Worm (Caenorhabditis elegans): Measurements from ENCODE around the gene C14A6.6.

The C14A6.6 gene

ce11 chrV:18158172-18158571 is 8.9 kb downstream of the C14A6.6 start:
- TF ChIP-seq cnd-1 (tag; optimal IDR thresholded peaks at IDR 0.05) (no peak), drap-1 (GFP tag; optimal IDR thresholded peaks at IDR 0.05) (no peak), blmp-1 (tag; optimal IDR thresholded peaks at IDR 0.05) (no peak), nhr-28 (tag; optimal IDR thresholded peaks at IDR 0.05) (no peak), ztf-11 (tag; optimal IDR thresholded peaks at IDR 0.05) (no peak), nhr-237 (tag; optimal IDR thresholded peaks at IDR 0.05) (no peak), ceh-83 (GFP tag; optimal IDR thresholded peaks at IDR 0.05) (no peak), elt-3 (tag; optimal IDR thresholded peaks at IDR 0.05) (no peak), lin-13 (tag; optimal IDR thresholded peaks at IDR 0.05) (no peak), bed-3 (GFP tag; optimal IDR thresholded peaks at IDR 0.05) (no peak), ceh-39 (tag; optimal IDR thresholded peaks at IDR 0.05) (no peak), elt-1 (tag; optimal IDR thresholded peaks at IDR 0.05; ENCODE audit: borderline replicate concordance, insufficient read depth) (no peak), zip-8 (tag; optimal IDR thresholded peaks at IDR 0.05) (no peak), flh-1 (GFP tag; optimal IDR thresholded peaks at IDR 0.05) (no peak), mls-2 (tag; optimal IDR thresholded peaks at IDR 0.05) (no peak), sem-2 (GFP tag; optimal IDR thresholded peaks at IDR 0.05) (no peak), nhr-12 (tag; optimal IDR thresholded peaks at IDR 0.05) (no peak), ham-2 (GFP tag; optimal IDR thresholded peaks at IDR 0.05) (no peak), ceh-43 (GFP tag; optimal IDR thresholded peaks at IDR 0.05) (no peak), hlh-1 (tag; optimal IDR thresholded peaks at IDR 0.05) (no peak)

ce11 chrV:18157707-18158106 is 9.4 kb downstream of the C14A6.6 start, which contains the start of gene clec-48:
TSS of gene clec-48 (plus strand) at chrV:18158026.
- TF ChIP-seq drap-1 (GFP tag; optimal IDR thresholded peaks at IDR 0.05) (no peak), nhr-237 (tag; optimal IDR thresholded peaks at IDR 0.05) (no peak), ham-2 (GFP tag; optimal IDR thresholded peaks at IDR 0.05) (no peak), nhr-2 (tag; optimal IDR thresholded peaks at IDR 0.05) (no peak), unc-39 (tag; optimal IDR thresholded peaks at IDR 0.05) (no peak), unc-120 (tag; optimal IDR thresholded peaks at IDR 0.05; ENCODE audit: poor library complexity, severe bottlenecking) (no peak), lin-13 (tag; optimal IDR thresholded peaks at IDR 0.05) (no peak), bed-3 (GFP tag; optimal IDR thresholded peaks at IDR 0.05) (no peak), ces-1 (GFP tag; optimal IDR thresholded peaks at IDR 0.05) (no peak), lin-32 (GFP tag; optimal IDR thresholded peaks at IDR 0.05) (no peak), nhr-28 (tag; optimal IDR thresholded peaks at IDR 0.05) (no peak), ceh-83 (GFP tag; optimal IDR thresholded peaks at IDR 0.05) (no peak)

ce11 chrV:18146077-18146476 is 21.0 kb downstream of the C14A6.6 start, which contains the start of gene C14A6.3:
TSS of gene C14A6.3 (plus strand) at chrV:18146377.
- TF ChIP-seq nhr-76 (tag; optimal IDR thresholded peaks at IDR 0.05) = no peak

ce11 chrV:18144442-18144841 is 22.6 kb downstream of the C14A6.6 start:
- TF ChIP-seq snpc-4 (tag; optimal IDR thresholded peaks at IDR 0.05) (no peak), nhr-76 (tag; optimal IDR thresholded peaks at IDR 0.05) (no peak), hlh-1 (tag; optimal IDR thresholded peaks at IDR 0.05) (no peak), mab-5 (tag; optimal IDR thresholded peaks at IDR 0.05) (no peak), nhr-2 (tag; optimal IDR thresholded peaks at IDR 0.05) (no peak), lin-32 (GFP tag; optimal IDR thresholded peaks at IDR 0.05) (no peak), mls-2 (tag; optimal IDR thresholded peaks at IDR 0.05) (no peak), flh-1 (GFP tag; optimal IDR thresholded peaks at IDR 0.05) (no peak), sptf-1 (tag; optimal IDR thresholded peaks at IDR 0.05) (no peak), tbx-8 (GFP tag; optimal IDR thresholded peaks at IDR 0.05) (no peak), elt-3 (tag; optimal IDR thresholded peaks at IDR 0.05) (no peak)

- TF ChIP-seq mls-2 (tag; optimal IDR thresholded peaks at IDR 0.05) = no peak
- no peak for TF ChIP-seq M03D4.4 (tag; optimal IDR thresholded peaks at IDR 0.05)
- TF ChIP-seq drap-1 (GFP tag; optimal IDR thresholded peaks at IDR 0.05) = no peak
- TF ChIP-seq cnd-1 (tag; optimal IDR thresholded peaks at IDR 0.05) = no peak
- no peak for TF ChIP-seq ceh-39 (tag; optimal IDR thresholded peaks at IDR 0.05)
- TF ChIP-seq elt-3 (tag; optimal IDR thresholded peaks at IDR 0.05) = no peak
Observed at ce11 chrV:18143445-18143844, 23.6 kb downstream of the C14A6.6 start, which contains the start of gene Y37H2A.14. TSS of gene Y37H2A.14 (plus strand) at chrV:18143745.

All from whole organism, mixed stage, embryonic.